Fruit fly (Drosophila melanogaster) whole organism, embryonic: Measurements from ENCODE around the gene Sirup.

ENCODE experiments used
- Atf6 ChIP-seq: fragments of 200-800 bp; sonication (Bioruptor generic); IDR thresholded peaks from 2 replicates; pipeline ENCODE4 v1.3.6; 2022; ENCODE audit warnings: missing biosample characterization, missing genetic modification characterization
- B-H2 ChIP-seq: fragments of 200-800 bp; sonication (Bioruptor generic); optimal IDR thresholded peaks from 2 replicates; lab custom pipeline; 2018; ENCODE audit warnings: missing biosample characterization, mild to moderate bottlenecking, missing genetic modification characterization
- CG10565 ChIP-seq: fragments of 200-800 bp; sonication (Bioruptor generic); optimal IDR thresholded peaks from 3 replicates; lab custom pipeline; 2016; ENCODE audit warnings: missing biosample characterization, mild to moderate bottlenecking, missing genetic modification characterization
- CG11398 ChIP-seq: fragments of 200-800 bp; sonication (Bioruptor generic); optimal IDR thresholded peaks from 2 replicates; lab custom pipeline; 2016; ENCODE audit warnings: missing biosample characterization, missing genetic modification characterization
- CG11560 ChIP-seq: fragments of 200-800 bp; sonication (Bioruptor generic); IDR thresholded peaks from 3 replicates; pipeline ENCODE4 v1.3.6; 2022; ENCODE audit warnings: missing biosample characterization, missing genetic modification characterization
- CG11723 ChIP-seq: fragments of 200-800 bp; sonication (Bioruptor generic); optimal IDR thresholded peaks from 2 replicates; lab custom pipeline; 2017; ENCODE audit warnings: missing biosample characterization, mild to moderate bottlenecking, missing genetic modification characterization
- CG12071 ChIP-seq: fragments of 200-800 bp; sonication (Bioruptor generic); optimal IDR thresholded peaks from 3 replicates; lab custom pipeline; 2018; ENCODE audit warnings: missing biosample characterization, mild to moderate bottlenecking, missing genetic modification characterization
- CG12219 ChIP-seq: fragments of 200-800 bp; sonication (Bioruptor generic); optimal IDR thresholded peaks from 3 replicates; lab custom pipeline; 2018; ENCODE audit warnings: missing biosample characterization, mild to moderate bottlenecking, missing genetic modification characterization
- CG12236 ChIP-seq: fragments of 200-800 bp; sonication (Bioruptor generic); optimal IDR thresholded peaks from 2 replicates; lab custom pipeline; 2016; ENCODE audit warnings: missing biosample characterization, missing genetic modification characterization
- CG12391 ChIP-seq: fragments of 200-800 bp; sonication (Bioruptor generic); optimal IDR thresholded peaks from 3 replicates; lab custom pipeline; 2018; ENCODE audit warnings: missing biosample characterization, mild to moderate bottlenecking, missing genetic modification characterization, moderate library complexity
- CG12744 ChIP-seq: fragments of 200-800 bp; sonication (Bioruptor generic); optimal IDR thresholded peaks from 2 replicates; lab custom pipeline; 2016; ENCODE audit warnings: missing biosample characterization, missing genetic modification characterization
- CG1529 ChIP-seq: fragments of 200-800 bp; sonication (Bioruptor generic); optimal IDR thresholded peaks from 3 replicates; lab custom pipeline; 2018; ENCODE audit warnings: missing biosample characterization, missing genetic modification characterization
- CG15479 ChIP-seq: fragments of 200-800 bp; sonication (Bioruptor generic); optimal IDR thresholded peaks from 3 replicates; lab custom pipeline; 2019; ENCODE audit warnings: missing biosample characterization, mild to moderate bottlenecking, missing genetic modification characterization, moderate library complexity
- CG18011 ChIP-seq: fragments of 200-800 bp; sonication (Bioruptor generic); optimal IDR thresholded peaks from 2 replicates; lab custom pipeline; 2017; ENCODE audit warnings: missing biosample characterization, missing genetic modification characterization, mild to moderate bottlenecking, moderate library complexity, missing genotype
- CG2116 ChIP-seq: fragments of 200-800 bp; sonication (Bioruptor generic); optimal IDR thresholded peaks from 3 replicates; lab custom pipeline; 2018; ENCODE audit warnings: missing biosample characterization, mild to moderate bottlenecking, missing genetic modification characterization
- CG2678 ChIP-seq: fragments of 200-800 bp; sonication (Bioruptor generic); optimal IDR thresholded peaks from 3 replicates; lab custom pipeline; 2019; ENCODE audit warnings: missing biosample characterization, mild to moderate bottlenecking, missing genetic modification characterization, moderate library complexity
- CG33557 ChIP-seq: fragments of 200-800 bp; sonication (Bioruptor generic); optimal IDR thresholded peaks from 2 replicates; lab custom pipeline; 2019; ENCODE audit warnings: missing biosample characterization, mild to moderate bottlenecking, missing genetic modification characterization, moderate library complexity
- CG3407 ChIP-seq: fragments of 200-800 bp; sonication (Bioruptor generic); optimal IDR thresholded peaks from 2 replicates; lab custom pipeline; 2018; ENCODE audit warnings: missing biosample characterization, mild to moderate bottlenecking, missing genetic modification characterization
- CG4707 ChIP-seq: fragments of 200-800 bp; sonication (Bioruptor generic); optimal IDR thresholded peaks from 2 replicates; lab custom pipeline; 2018; ENCODE audit warnings: missing biosample characterization, mild to moderate bottlenecking, missing genetic modification characterization, moderate library complexity
- CG6175 ChIP-seq: fragments of 200-800 bp; sonication (Bioruptor generic); IDR thresholded peaks from 3 replicates; pipeline ENCODE4 v1.3.6; 2022; ENCODE audit warnings: missing biosample characterization, missing genetic modification characterization
- CG6683 ChIP-seq: fragments of 200-800 bp; sonication (Bioruptor generic); optimal IDR thresholded peaks from 2 replicates; lab custom pipeline; 2017; ENCODE audit warnings: missing biosample characterization, mild to moderate bottlenecking, missing genetic modification characterization, missing genetic modification reagents
- CG6813 ChIP-seq: fragments of 200-800 bp; sonication (Bioruptor generic); optimal IDR thresholded peaks from 2 replicates; lab custom pipeline; 2017; ENCODE audit warnings: missing biosample characterization, missing genetic modification characterization, mild to moderate bottlenecking, moderate library complexity, missing genetic modification reagents
- CG9609 ChIP-seq: fragments of 200-800 bp; sonication (Bioruptor generic); optimal IDR thresholded peaks from 3 replicates; lab custom pipeline; 2016; ENCODE audit warnings: missing biosample characterization, missing genetic modification characterization
- CHES-1-like ChIP-seq: fragments of 200-800 bp; sonication (Bioruptor generic); optimal IDR thresholded peaks from 2 replicates; lab custom pipeline; 2016; ENCODE audit warnings: missing biosample characterization, missing genetic modification characterization
- D19A ChIP-seq: fragments of 200-800 bp; optimal IDR thresholded peaks from 3 replicates; lab custom pipeline; 2019; ENCODE audit warnings: missing biosample characterization, mild to moderate bottlenecking, missing genetic modification characterization, moderate library complexity
- D19B ChIP-seq: fragments of 200-800 bp; sonication (Bioruptor generic); optimal IDR thresholded peaks from 2 replicates; lab custom pipeline; 2017; ENCODE audit warnings: missing biosample characterization, mild to moderate bottlenecking, missing genetic modification characterization
- Doc2 ChIP-seq: fragments of 200-800 bp; sonication (Bioruptor generic); IDR thresholded peaks from 2 replicates; pipeline ENCODE4 v1.3.6; 2022; ENCODE audit warnings: missing biosample characterization, missing genetic modification characterization
- Ets65A ChIP-seq: fragments of 200-800 bp; sonication (Bioruptor generic); peaks from one replicate; lab custom pipeline; 2016; ENCODE audit warnings: missing biosample characterization, missing genetic modification characterization
- Fer1 ChIP-seq: fragments of 200-800 bp; sonication (Bioruptor generic); optimal IDR thresholded peaks from 2 replicates; lab custom pipeline; 2017; ENCODE audit warnings: missing biosample characterization, mild to moderate bottlenecking, missing genetic modification characterization
- Hr51 ChIP-seq, 2 experiments: fragments of 200-800 bp; sonication (Bioruptor generic); optimal IDR thresholded peaks; 2 replicates in 1 of 2; 3 replicates in 1 of 2; lab custom pipeline; 2016 to 2018; ENCODE audit warnings: missing biosample characterization in 2 of 2, missing genetic modification characterization in 2 of 2, mild to moderate bottlenecking in 1 of 2, moderate library complexity in 1 of 2
- Hr78 ChIP-seq, 2 experiments: fragments of 200-800 bp in 1 of 2; fragments of >200 bp in 1 of 2; sonication (Bioruptor generic) in 1 of 2; optimal IDR thresholded peaks; 2 replicates each; lab custom pipeline; 2017 to 2019; ENCODE audit warnings: missing biosample characterization in 2 of 2, missing genetic modification characterization in 2 of 2, mild to moderate bottlenecking in 1 of 2, moderate library complexity in 1 of 2
- Lpt ChIP-seq: fragments of >200 bp; optimal IDR thresholded peaks from 2 replicates; lab custom pipeline; 2018; ENCODE audit warnings: missing biosample characterization, missing genetic modification characterization
- Mad ChIP-seq: fragments of 200-800 bp; sonication (Bioruptor generic); optimal IDR thresholded peaks from 2 replicates; lab custom pipeline; 2016; ENCODE audit warnings: missing biosample characterization, missing genetic modification characterization
- Med ChIP-seq: fragments of 200-800 bp; sonication (Bioruptor generic); peaks from one replicate; lab custom pipeline; 2016; ENCODE audit warnings: missing biosample characterization, missing genetic modification characterization, mild to moderate bottlenecking, inconsistent platforms, moderate library complexity
- Oli ChIP-seq: fragments of 200-800 bp; sonication (Bioruptor generic); optimal IDR thresholded peaks from 2 replicates; lab custom pipeline; 2018; ENCODE audit warnings: missing biosample characterization, mild to moderate bottlenecking, missing genetic modification characterization, moderate library complexity
- Sin3A ChIP-seq: fragments of >200 bp; optimal IDR thresholded peaks from 2 replicates; lab custom pipeline; 2018
- bowl ChIP-seq: fragments of 200-800 bp; sonication (Bioruptor generic); IDR thresholded peaks from 2 replicates; pipeline ENCODE4 v1.3.6; 2022; ENCODE audit warnings: missing biosample characterization, missing genetic modification characterization
- btn ChIP-seq: fragments of 200-800 bp; sonication (Bioruptor generic); optimal IDR thresholded peaks from 2 replicates; lab custom pipeline; 2016; ENCODE audit warnings: missing biosample characterization, missing genetic modification characterization
- cato ChIP-seq: fragments of 200-800 bp; sonication (Bioruptor generic); optimal IDR thresholded peaks from 2 replicates; lab custom pipeline; 2016; ENCODE audit warnings: missing biosample characterization, missing genetic modification characterization, borderline replicate concordance
- ci ChIP-seq: fragments of 200-800 bp; sonication (Bioruptor generic); IDR thresholded peaks from 3 replicates; pipeline ENCODE4 v1.3.6; 2022; ENCODE audit warnings: missing biosample characterization, missing genetic modification characterization
- dimm ChIP-seq: fragments of 200-800 bp; sonication (Bioruptor generic); IDR thresholded peaks from 2 replicates; pipeline ENCODE4 v1.3.6; 2022; ENCODE audit warnings: missing biosample characterization, missing genetic modification characterization
- fd96Cb ChIP-seq: fragments of 200-800 bp; sonication (Bioruptor generic); optimal IDR thresholded peaks from 2 replicates; lab custom pipeline; 2018; ENCODE audit warnings: missing biosample characterization, mild to moderate bottlenecking, missing genetic modification characterization, moderate library complexity
- pnt ChIP-seq: fragments of 200-800 bp; sonication (Bioruptor generic); optimal IDR thresholded peaks from 3 replicates; lab custom pipeline; 2016; ENCODE audit warnings: missing biosample characterization, missing genetic modification characterization
- row ChIP-seq: fragments of 200-800 bp; sonication (Bioruptor generic); IDR thresholded peaks from 3 replicates; pipeline ENCODE4 v1.3.6; 2022; ENCODE audit warnings: missing biosample characterization, missing genetic modification characterization
- sqz ChIP-seq: fragments of 200-800 bp; sonication (Bioruptor generic); optimal IDR thresholded peaks from 3 replicates; lab custom pipeline; 2018; ENCODE audit warnings: missing biosample characterization, mild to moderate bottlenecking, missing genetic modification characterization
- tll ChIP-seq, 2 experiments: fragments of 200-800 bp in 1 of 2; fragments of >200 bp in 1 of 2; sonication (Bioruptor generic) in 1 of 2; optimal IDR thresholded peaks; 2 replicates each; lab custom pipeline; 2017 to 2019; ENCODE audit warnings: missing biosample characterization in 2 of 2, missing genetic modification characterization in 2 of 2, mild to moderate bottlenecking in 1 of 2, moderate library complexity in 1 of 2
- tna ChIP-seq: fragments of 200-800 bp; sonication (Bioruptor generic); IDR thresholded peaks from 2 replicates; pipeline ENCODE4 v1.3.6; 2022; ENCODE audit warnings: missing biosample characterization, missing genetic modification characterization; ENCODE audit not compliant: partially characterized antibody
- trh ChIP-seq: fragments of 200-800 bp; sonication (Bioruptor generic); optimal IDR thresholded peaks from 2 replicates; lab custom pipeline; 2016; ENCODE audit warnings: missing biosample characterization, missing genetic modification characterization
- tup ChIP-seq: fragments of 200-800 bp; sonication (Bioruptor generic); optimal IDR thresholded peaks from 2 replicates; lab custom pipeline; 2016; ENCODE audit warnings: missing biosample characterization, mild to moderate bottlenecking, missing genetic modification characterization, moderate library complexity

Gene Sirup

dm6 chr2L:7957068-7957868 lies 41.4 kb upstream of the Sirup start (continued):
- TF ChIP-seq CG12391 (tag; lab: Kevin White, UChicago) (peak; percentile 39), row (GFP tag; lab: Robert Waterston, UW) (peak; percentile 62), pnt (no peak), CHES-1-like (GFP tag; lab: Kevin White, UChicago) (no peak), CG6175 (GFP tag; lab: Robert Waterston, UW) (peak; percentile 60; the same call in 1 of the 3 replicates), dimm (GFP tag; lab: Robert Waterston, UW) (0 out of 2 replicates have a peak, but pooled peaks have one; percentile 51), D19B (peak; percentile 9), CG12236 (GFP tag; lab: Kevin White, UChicago) (no peak), Mad (GFP tag; lab: Kevin White, UChicago) (no peak), CG12744 (GFP tag; lab: Kevin White, UChicago) (no peak), Atf6 (GFP tag; lab: Robert Waterston, UW) (peak; percentile 69; the same call in 1 of the 2 replicates), Hr78 (GFP tag; optimal IDR thresholded peaks at IDR 0.05; lab: Kevin White, UChicago) (peak in 1 of 2 experiments; percentile 67), CG4707 (GFP tag; lab: Kevin White, UChicago) (no peak), btn (GFP tag; lab: Kevin White, UChicago) (no peak), ci (no peak), B-H2 (GFP tag; lab: Kevin White, UChicago) (no peak), CG2116 (GFP tag; lab: Kevin White, UChicago) (peak; percentile 0), D19A (tag; lab: Kevin White, UChicago) (peak; percentile 57), CG6683 (GFP tag; lab: Kevin White, UChicago) (no peak), Ets65A (GFP tag; lab: Kevin White, UChicago) (peak; percentile 27), Doc2 (GFP tag; lab: Robert Waterston, UW) (no peak), tll (GFP tag; optimal IDR thresholded peaks at IDR 0.05; lab: Kevin White, UChicago) (no peak), fd96Cb (tag; lab: Kevin White, UChicago) (peak; percentile 55), Sin3A (lab: Kevin White, UChicago) (no peak), CG18011 (GFP tag; lab: Kevin White, UChicago) (no peak), CG12071 (GFP tag; lab: Kevin White, UChicago) (no peak), CG12219 (GFP tag; lab: Kevin White, UChicago) (peak; percentile 16), sqz (GFP tag; lab: Kevin White, UChicago) (no peak), tup (GFP tag; lab: Kevin White, UChicago) (no peak), CG10565 (GFP tag; lab: Kevin White, UChicago) (no peak), Fer1 (GFP tag; lab: Kevin White, UChicago) (peak; percentile 12), CG11723 (GFP tag; lab: Kevin White, UChicago) (peak; percentile 15), CG6813 (no peak), tna (GFP tag; lab: Robert Waterston, UW) (no peak), bowl (GFP tag; lab: Robert Waterston, UW) (no peak), Oli (tag; lab: Kevin White, UChicago) (peak; percentile 68), CG3407 (GFP tag; lab: Kevin White, UChicago) (no peak), CG11560 (tag; lab: Robert Waterston, UW) (no peak), CG9609 (GFP tag; lab: Kevin White, UChicago) (no peak), Lpt (no peak), Med (GFP tag; lab: Kevin White, UChicago) (no peak), cato (GFP tag; lab: Kevin White, UChicago) (no peak), CG2678 (tag; lab: Kevin White, UChicago) (peak; percentile 73), CG15479 (GFP tag; lab: Kevin White, UChicago) (no peak), CG33557 (GFP tag; lab: Kevin White, UChicago) (no peak), trh (GFP tag; lab: Kevin White, UChicago) (no peak), Hr51 (GFP tag; optimal IDR thresholded peaks at IDR 0.05; lab: Kevin White, UChicago) (peak in 1 of 2 experiments; percentile 77), CG11398 (GFP tag; lab: Kevin White, UChicago) (no peak), CG1529 (GFP tag; lab: Kevin White, UChicago) (peak; percentile 27)
